Worm (Caenorhabditis elegans): ENCODE results near the gene eak-4.
"Not testable (repeated sequence)": the region's sequence is repeated elsewhere in the genome, so short reads cannot be mapped to it uniquely, and the experiment has no call there.

The eak-4 gene

ce11 chrIV:12476942-12477341 is 48.4 kb downstream of the eak-4 start, which contains the start of gene T04A11.1:
T04A11.1 (minus strand) TSS chrIV:12477042.
- TF ChIP-seq nhr-12, ztf-4, nhr-71 (tag; optimal IDR thresholded peaks at IDR 0.05): not testable (repeated sequence)

Data from whole organism, L1 larva.